Worm (Caenorhabditis elegans): ENCODE data around the gene grl-3.

ce11 chrV:11366129-11366528 lies 45.2 kb upstream of the grl-3 start, which contains the start of gene dop-5:
- TF ChIP-seq hmg-4 (GFP tag; optimal IDR thresholded peaks at IDR 0.05) (no peak), sea-1 (GFP tag; conservative IDR thresholded peaks at IDR 0.05) (no peak), tbx-37 (GFP tag; conservative IDR thresholded peaks at IDR 0.05) (no peak)

Measured in whole organism, early embryonic.